Fruit fly (Drosophila melanogaster) Kc167 (cell line): ENCODE results near the gene ND-B18.

Experiments used
- Myc ChIP-seq: fragments of >200 bp; optimal IDR thresholded peaks from 2 replicates; lab custom pipeline; 2017; ENCODE audit warnings: missing external identifiers
- h ChIP-seq: fragments of >200 bp; optimal IDR thresholded peaks from 3 replicates; lab custom pipeline; 2018; ENCODE audit warnings: missing external identifiers
- insv ChIP-seq: fragments of >200 bp; optimal IDR thresholded peaks from 3 replicates; lab custom pipeline; 2018; ENCODE audit warnings: missing external identifiers
- psq ChIP-seq: fragments of >200 bp; optimal IDR thresholded peaks from 2 replicates; lab custom pipeline; 2017; ENCODE audit warnings: missing external identifiers

- TF ChIP-seq h (lab: Kevin White, UChicago) = no peak
- no peak for TF ChIP-seq psq (lab: Kevin White, UChicago)
- no peak for TF ChIP-seq Myc (lab: Kevin White, UChicago)
- TF ChIP-seq insv (lab: Kevin White, UChicago) = no peak
These were observed 21.0 kb upstream of the ND-B18 start for dm6 chrX:15042499-15042898.
